Fruit fly (Drosophila melanogaster) whole organism, embryonic: Measurements from ENCODE around the gene CG14326.

Experiments used
- Awh ChIP-seq: fragments of 200-800 bp; sonication (Bioruptor generic); IDR thresholded peaks from 2 replicates; pipeline ENCODE4, ENCODE4 v1.3.6; 2022; ENCODE audit warnings: missing biosample characterization, missing genetic modification characterization
- CG10274 ChIP-seq: fragments of 200-800 bp; sonication (Bioruptor generic); optimal IDR thresholded peaks from 3 replicates; lab custom pipeline; 2017; ENCODE audit warnings: missing biosample characterization, mild to moderate bottlenecking, missing genetic modification characterization
- CG10462 ChIP-seq: fragments of 200-800 bp; sonication (Bioruptor generic); optimal IDR thresholded peaks from 2 replicates; lab custom pipeline; 2016; ENCODE audit warnings: missing biosample characterization, missing genetic modification characterization
- CG11093 ChIP-seq: fragments of 200-800 bp; sonication (Bioruptor generic); IDR thresholded peaks from 3 replicates; pipeline ENCODE4 v1.3.6; 2022; ENCODE audit warnings: missing biosample characterization, missing genetic modification characterization
- CG11456 ChIP-seq: fragments of 200-800 bp; sonication (Bioruptor generic); IDR thresholded peaks from 3 replicates; pipeline ENCODE4 v1.3.6; 2022; ENCODE audit warnings: missing biosample characterization, missing genetic modification characterization
- CG11723 ChIP-seq: fragments of 200-800 bp; sonication (Bioruptor generic); optimal IDR thresholded peaks from 2 replicates; lab custom pipeline; 2017; ENCODE audit warnings: missing biosample characterization, mild to moderate bottlenecking, missing genetic modification characterization
- CG12391 ChIP-seq: fragments of 200-800 bp; sonication (Bioruptor generic); optimal IDR thresholded peaks from 3 replicates; lab custom pipeline; 2018; ENCODE audit warnings: missing biosample characterization, mild to moderate bottlenecking, missing genetic modification characterization, moderate library complexity
- CG12769 ChIP-seq: fragments of 200-800 bp; sonication (Bioruptor generic); optimal IDR thresholded peaks from 2 replicates; lab custom pipeline; 2019; ENCODE audit warnings: missing biosample characterization, mild to moderate bottlenecking, missing genetic modification characterization, moderate library complexity
- CG12942 ChIP-seq: fragments of 200-800 bp; sonication (Bioruptor generic); optimal IDR thresholded peaks from 3 replicates; lab custom pipeline; 2016; ENCODE audit warnings: missing biosample characterization, missing genetic modification characterization
- CG13424 ChIP-seq: fragments of 200-800 bp; sonication (Bioruptor generic); optimal IDR thresholded peaks from 2 replicates; lab custom pipeline; 2019; ENCODE audit warnings: missing biosample characterization, mild to moderate bottlenecking, missing genetic modification characterization, moderate library complexity
- CG14667 ChIP-seq: fragments of 200-800 bp; sonication (Bioruptor generic); IDR thresholded peaks from 2 replicates; pipeline ENCODE4 v1.3.6; 2022; ENCODE audit warnings: missing biosample characterization, missing genetic modification characterization
- CG17359 ChIP-seq: fragments of 200-800 bp; sonication (Bioruptor generic); optimal IDR thresholded peaks from 3 replicates; lab custom pipeline; 2018; ENCODE audit warnings: missing biosample characterization, mild to moderate bottlenecking, missing genetic modification characterization, moderate library complexity
- CG2120 ChIP-seq: fragments of 200-800 bp; sonication (Bioruptor generic); optimal IDR thresholded peaks from 3 replicates; lab custom pipeline; 2016; ENCODE audit warnings: missing biosample characterization, missing genetic modification characterization
- CG2199 ChIP-seq: fragments of 200-800 bp; sonication (Bioruptor generic); IDR thresholded peaks from 3 replicates; pipeline ENCODE4 v1.3.6; 2022; ENCODE audit warnings: missing biosample characterization, missing genetic modification characterization
- CG2202 ChIP-seq: fragments of 200-800 bp; sonication (Bioruptor generic); optimal IDR thresholded peaks from 2 replicates; lab custom pipeline; 2018; ENCODE audit warnings: missing biosample characterization, mild to moderate bottlenecking, missing genetic modification characterization
- CG2875 ChIP-seq: fragments of 200-800 bp; sonication (Bioruptor generic); optimal IDR thresholded peaks from 2 replicates; lab custom pipeline; 2017; ENCODE audit warnings: missing biosample characterization, mild to moderate bottlenecking, missing genetic modification characterization, missing genetic modification reagents
- CG31441 ChIP-seq: fragments of 200-800 bp; sonication (Bioruptor generic); IDR thresholded peaks from 2 replicates; pipeline ENCODE4 v1.3.6; 2022; ENCODE audit warnings: missing biosample characterization, missing genetic modification characterization
- CG3838 ChIP-seq: fragments of 200-800 bp; sonication (Bioruptor generic); optimal IDR thresholded peaks from 3 replicates; lab custom pipeline; 2016; ENCODE audit warnings: missing biosample characterization, missing genetic modification characterization
- CG4707 ChIP-seq: fragments of 200-800 bp; sonication (Bioruptor generic); optimal IDR thresholded peaks from 2 replicates; lab custom pipeline; 2018; ENCODE audit warnings: missing biosample characterization, mild to moderate bottlenecking, missing genetic modification characterization, moderate library complexity
- CG6813 ChIP-seq: fragments of 200-800 bp; sonication (Bioruptor generic); optimal IDR thresholded peaks from 2 replicates; lab custom pipeline; 2017; ENCODE audit warnings: missing biosample characterization, missing genetic modification characterization, mild to moderate bottlenecking, moderate library complexity, missing genetic modification reagents
- Dek ChIP-seq: fragments of 200-800 bp; sonication (Bioruptor generic); optimal IDR thresholded peaks from 3 replicates; lab custom pipeline; 2019; ENCODE audit warnings: missing biosample characterization, mild to moderate bottlenecking, missing genetic modification characterization, moderate library complexity
- Drgx ChIP-seq: fragments of 200-800 bp; sonication (Bioruptor generic); IDR thresholded peaks from 2 replicates; pipeline ENCODE4 v1.3.6; 2022; ENCODE audit warnings: missing biosample characterization, missing genetic modification characterization
- Gug ChIP-seq: fragments of 200-800 bp; sonication (Bioruptor generic); IDR thresholded peaks from 4 replicates; pipeline ENCODE4 v1.3.6; 2022; ENCODE audit warnings: missing biosample characterization, missing genetic modification characterization
- HHEX ChIP-seq: fragments of 200-800 bp; sonication (Bioruptor generic); optimal IDR thresholded peaks from 3 replicates; lab custom pipeline; 2017; ENCODE audit warnings: missing biosample characterization, mild to moderate bottlenecking, missing genetic modification characterization, missing genetic modification reagents
- HLH54F ChIP-seq: fragments of 200-800 bp; sonication (Bioruptor generic); optimal IDR thresholded peaks from 3 replicates; lab custom pipeline; 2016; ENCODE audit warnings: missing biosample characterization, missing genetic modification characterization
- Hr39 ChIP-seq: fragments of >200 bp; optimal IDR thresholded peaks from 2 replicates; lab custom pipeline; 2017
- Lim3 ChIP-seq: fragments of 200-800 bp; sonication (Bioruptor generic); IDR thresholded peaks from 2 replicates; pipeline ENCODE4 v1.3.6; 2022; ENCODE audit warnings: missing biosample characterization, missing genetic modification characterization
- MESR4 ChIP-seq: fragments of 200-800 bp; sonication (Bioruptor generic); optimal IDR thresholded peaks from 2 replicates; lab custom pipeline; 2018; ENCODE audit warnings: missing biosample characterization, mild to moderate bottlenecking, missing genetic modification characterization, moderate library complexity
- NC2α ChIP-seq: fragments of 200-800 bp; sonication (Bioruptor generic); optimal IDR thresholded peaks from 2 replicates; lab custom pipeline; 2016; ENCODE audit warnings: missing biosample characterization, missing genetic modification characterization
- NFAT ChIP-seq: fragments of 200-800 bp; sonication (Bioruptor generic); IDR thresholded peaks from 2 replicates; pipeline ENCODE4 v1.3.6; 2022; ENCODE audit warnings: missing biosample characterization, missing genetic modification characterization
- Neu2 ChIP-seq: fragments of 200-800 bp; sonication (Bioruptor generic); optimal IDR thresholded peaks from 3 replicates; lab custom pipeline; 2016; ENCODE audit warnings: missing biosample characterization, missing genetic modification characterization, borderline replicate concordance
- Sox100B ChIP-seq: fragments of 200-800 bp; sonication (Bioruptor generic); optimal IDR thresholded peaks from 3 replicates; lab custom pipeline; 2018; ENCODE audit warnings: missing biosample characterization, mild to moderate bottlenecking, missing genetic modification characterization
- YL-1 ChIP-seq: fragments of 200-800 bp; sonication (Bioruptor generic); optimal IDR thresholded peaks from 3 replicates; lab custom pipeline; 2017; ENCODE audit warnings: missing biosample characterization, mild to moderate bottlenecking, missing genetic modification characterization
- ap ChIP-seq: fragments of 200-800 bp; sonication (Bioruptor generic); IDR thresholded peaks from 2 replicates; pipeline ENCODE4 v1.3.6; 2022; ENCODE audit warnings: missing biosample characterization, missing genetic modification characterization
- eyg ChIP-seq: fragments of 200-800 bp; sonication (Bioruptor generic); optimal IDR thresholded peaks from 3 replicates; lab custom pipeline; 2016; ENCODE audit warnings: missing biosample characterization, missing genetic modification characterization
- fd3F ChIP-seq: fragments of 200-800 bp; sonication (Bioruptor generic); optimal IDR thresholded peaks from 2 replicates; lab custom pipeline; 2018; ENCODE audit warnings: missing biosample characterization, mild to moderate bottlenecking, missing genetic modification characterization, moderate library complexity
- fru ChIP-seq: fragments of >200 bp; optimal IDR thresholded peaks from 2 replicates; lab custom pipeline; 2017
- ken ChIP-seq: fragments of 200-800 bp; sonication (Bioruptor generic); IDR thresholded peaks from 3 replicates; pipeline ENCODE4 v1.3.6; 2022; ENCODE audit warnings: missing biosample characterization, missing genetic modification characterization
- klu ChIP-seq: fragments of 200-800 bp; sonication (Bioruptor generic); IDR thresholded peaks from 2 replicates; pipeline ENCODE4 v1.3.6; 2022; ENCODE audit warnings: missing biosample characterization, missing genetic modification characterization
- knrl ChIP-seq: fragments of 200-800 bp; sonication (Bioruptor generic); IDR thresholded peaks from 3 replicates; pipeline ENCODE4 v1.3.6; 2022; ENCODE audit warnings: missing biosample characterization, missing genetic modification characterization; ENCODE audit not compliant: partially characterized antibody
- lab ChIP-seq: fragments of 200-800 bp; sonication (Bioruptor generic); optimal IDR thresholded peaks from 3 replicates; lab custom pipeline; 2017; ENCODE audit warnings: missing biosample characterization, missing genetic modification characterization, mild to moderate bottlenecking, moderate library complexity, missing genetic modification reagents
- nmo ChIP-seq: fragments of 200-800 bp; sonication (Bioruptor generic); optimal IDR thresholded peaks from 2 replicates; lab custom pipeline; 2018; ENCODE audit warnings: missing biosample characterization, mild to moderate bottlenecking, missing genetic modification characterization, moderate library complexity
- oc ChIP-seq: fragments of 200-800 bp; sonication (Bioruptor generic); optimal IDR thresholded peaks from 2 replicates; lab custom pipeline; 2018; ENCODE audit warnings: missing biosample characterization, mild to moderate bottlenecking, missing genetic modification characterization, moderate library complexity
- p53 ChIP-seq: fragments of 200-800 bp; sonication (Bioruptor generic); optimal IDR thresholded peaks from 2 replicates; lab custom pipeline; 2016; ENCODE audit warnings: missing biosample characterization, missing genetic modification characterization
- pum ChIP-seq: fragments of 200-800 bp; sonication (Bioruptor generic); optimal IDR thresholded peaks from 2 replicates; lab custom pipeline; 2016; ENCODE audit warnings: missing biosample characterization, missing genetic modification characterization
- repo ChIP-seq: fragments of 200-800 bp; sonication (Bioruptor generic); optimal IDR thresholded peaks from 2 replicates; lab custom pipeline; 2016; ENCODE audit warnings: missing biosample characterization, missing genetic modification characterization
- shn ChIP-seq: fragments of 200-800 bp; sonication (Bioruptor generic); optimal IDR thresholded peaks from 3 replicates; lab custom pipeline; 2016; ENCODE audit warnings: missing biosample characterization, missing genetic modification characterization
- stwl ChIP-seq: fragments of 200-800 bp; sonication (Bioruptor generic); optimal IDR thresholded peaks from 3 replicates; lab custom pipeline; 2018; ENCODE audit warnings: missing biosample characterization, mild to moderate bottlenecking, missing genetic modification characterization, moderate library complexity
- tgo ChIP-seq: fragments of 200-800 bp; sonication (Bioruptor generic); IDR thresholded peaks from 3 replicates; pipeline ENCODE4 v1.3.6; 2022; ENCODE audit warnings: missing biosample characterization, missing genetic modification characterization
- zfh1 ChIP-seq: fragments of 200-800 bp; sonication (Bioruptor generic); IDR thresholded peaks from 3 replicates; pipeline ENCODE4 v1.3.6; 2022; ENCODE audit warnings: missing biosample characterization, missing genetic modification characterization

Gene CG14326

DNA sequence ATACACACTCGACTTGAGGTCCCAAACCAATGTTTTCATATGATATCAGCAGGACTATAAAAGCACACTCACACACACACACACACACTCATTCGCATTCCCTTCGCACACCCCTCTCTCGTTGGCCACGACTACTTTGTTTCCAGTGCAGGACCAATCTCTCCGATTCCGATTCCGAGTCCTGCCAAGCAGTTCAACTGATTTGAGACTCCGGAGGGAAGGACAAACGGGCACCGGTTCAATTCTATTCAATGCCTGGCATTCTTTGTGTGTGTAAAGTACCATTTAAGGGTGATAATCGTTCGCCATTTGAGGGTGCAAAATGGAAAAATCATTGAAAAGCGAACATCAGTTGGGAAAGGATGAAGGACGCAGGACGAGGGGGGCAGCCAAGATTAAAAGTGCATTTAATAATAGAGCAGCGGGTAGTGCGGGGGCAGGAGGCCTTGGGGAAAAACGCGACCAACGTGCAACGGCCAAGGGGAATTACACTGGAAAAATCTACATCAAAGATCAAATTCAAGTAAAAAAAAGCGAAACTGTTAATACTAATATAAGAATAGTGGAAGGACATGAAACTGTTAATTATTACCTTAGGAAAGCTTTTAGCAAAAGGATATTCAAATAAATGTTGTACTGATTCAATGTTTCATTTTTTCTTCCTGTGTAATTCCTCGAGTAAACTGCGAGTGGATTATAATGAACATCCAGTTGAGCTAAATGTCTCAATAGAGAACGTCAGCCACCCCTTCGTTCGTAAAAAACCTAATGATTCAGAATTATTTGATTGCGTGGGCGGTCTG lies 35.0 kb upstream of the CG14326 start (continued):
- no peak for TF ChIP-seq CG6813 (GFP tag; lab: Kevin White, UChicago)
- TF ChIP-seq CG10462 (GFP tag; lab: Kevin White, UChicago): no peak
- no peak for TF ChIP-seq CG11456 (GFP tag; lab: Robert Waterston, UW)
- peak; percentile 6 for TF ChIP-seq CG4707 (GFP tag; lab: Kevin White, UChicago)
- peak; percentile 63 for TF ChIP-seq CG2202 (tag; lab: Kevin White, UChicago)
- no peak for TF ChIP-seq klu (GFP tag; lab: Robert Waterston, UW)
- no peak for TF ChIP-seq NFAT
- TF ChIP-seq eyg (GFP tag; lab: Kevin White, UChicago): no peak
- TF ChIP-seq CG3838 (GFP tag; lab: Kevin White, UChicago): no peak
- no peak for TF ChIP-seq stwl (tag; lab: Kevin White, UChicago)
- no peak for TF ChIP-seq knrl (GFP tag; lab: Robert Waterston, UW)
- TF ChIP-seq CG10274 (GFP tag; lab: Kevin White, UChicago): no peak
- TF ChIP-seq shn: no peak
- no peak; the same call in 1 of the 2 replicates for TF ChIP-seq CG14667 (GFP tag; lab: Robert Waterston, UW)
- peak; percentile 61 for TF ChIP-seq CG17359
- TF ChIP-seq oc (tag; lab: Kevin White, UChicago): peak; percentile 78
- no peak for TF ChIP-seq YL-1 (GFP tag; lab: Kevin White, UChicago)
- no peak for TF ChIP-seq Awh (GFP tag; lab: Robert Waterston, UW)
- TF ChIP-seq Neu2 (GFP tag; lab: Kevin White, UChicago): no peak
- TF ChIP-seq CG13424: peak; percentile 64
- TF ChIP-seq HHEX (GFP tag; lab: Kevin White, UChicago): no peak
- TF ChIP-seq Hr39 (lab: Kevin White, UChicago): no peak
- TF ChIP-seq Gug (GFP tag; lab: Robert Waterston, UW): no peak
- peak; percentile 66; the same call in 1 of the 3 replicates for TF ChIP-seq zfh1 (GFP tag; lab: Robert Waterston, UW)
- no peak for TF ChIP-seq fru (lab: Kevin White, UChicago)
- TF ChIP-seq Sox100B (GFP tag; lab: Kevin White, UChicago): peak; percentile 52
- TF ChIP-seq CG12942 (GFP tag; lab: Kevin White, UChicago): peak; percentile 28
- TF ChIP-seq ken (GFP tag; lab: Robert Waterston, UW): peak; percentile 15; the same call in 1 of the 3 replicates
- no peak for TF ChIP-seq Drgx (GFP tag; lab: Robert Waterston, UW)
- peak; percentile 67 for TF ChIP-seq CG31441
- TF ChIP-seq pum (GFP tag; lab: Kevin White, UChicago): peak; percentile 27
- TF ChIP-seq CG2120 (GFP tag; lab: Kevin White, UChicago): no peak
- peak; percentile 21 for TF ChIP-seq lab (GFP tag; lab: Kevin White, UChicago)
- TF ChIP-seq CG12391 (tag; lab: Kevin White, UChicago): peak; percentile 66
- peak; percentile 30; the same call in 1 of the 2 replicates for TF ChIP-seq ap (GFP tag; lab: Robert Waterston, UW)
- TF ChIP-seq MESR4: no peak
- no peak for TF ChIP-seq Dek (tag; lab: Kevin White, UChicago)
- TF ChIP-seq CG11093 (GFP tag; lab: Robert Waterston, UW): peak; percentile 42; the same call in 1 of the 3 replicates
- TF ChIP-seq p53: no peak
- TF ChIP-seq CG2199 (GFP tag; lab: Robert Waterston, UW): no peak
- no peak for TF ChIP-seq CG11723 (GFP tag; lab: Kevin White, UChicago)
- no peak for TF ChIP-seq fd3F (GFP tag; lab: Kevin White, UChicago)
- TF ChIP-seq Lim3 (GFP tag; lab: Robert Waterston, UW): no peak
- peak; percentile 36; the same call in 1 of the 3 replicates for TF ChIP-seq tgo (GFP tag; lab: Robert Waterston, UW)
- peak; percentile 20 for TF ChIP-seq CG2875 (GFP tag; lab: Kevin White, UChicago)
- peak; percentile 4 for TF ChIP-seq CG12769
- peak; percentile 4 for TF ChIP-seq NC2α (GFP tag; lab: Kevin White, UChicago)
- no peak for TF ChIP-seq HLH54F
- no peak for TF ChIP-seq repo (GFP tag; lab: Kevin White, UChicago)
- TF ChIP-seq nmo (GFP tag; lab: Kevin White, UChicago): peak; percentile 66
